Fruit fly (Drosophila melanogaster) Kc167 (cell line): Measurements from ENCODE around the gene CG31404.

Experiments
- Sin3A ChIP-seq: fragments of >200 bp; optimal IDR thresholded peaks from 2 replicates; lab custom pipeline; 2018; ENCODE audit warnings: missing external identifiers
- psq ChIP-seq: fragments of >200 bp; optimal IDR thresholded peaks from 2 replicates; lab custom pipeline; 2017; ENCODE audit warnings: missing external identifiers

dm6 chr3R:19404296-19404695 lies 28.5 kb upstream of the CG31404 start:
- no peak for TF ChIP-seq psq (lab: Kevin White, UChicago)
- TF ChIP-seq Sin3A = no peak
